Fruit fly (Drosophila melanogaster): Measurements from ENCODE around the gene CG3961.
A peak's percentile ranks its signal among the peaks of the same experiment; 100 is the strongest.

The CG3961 gene

DNA sequence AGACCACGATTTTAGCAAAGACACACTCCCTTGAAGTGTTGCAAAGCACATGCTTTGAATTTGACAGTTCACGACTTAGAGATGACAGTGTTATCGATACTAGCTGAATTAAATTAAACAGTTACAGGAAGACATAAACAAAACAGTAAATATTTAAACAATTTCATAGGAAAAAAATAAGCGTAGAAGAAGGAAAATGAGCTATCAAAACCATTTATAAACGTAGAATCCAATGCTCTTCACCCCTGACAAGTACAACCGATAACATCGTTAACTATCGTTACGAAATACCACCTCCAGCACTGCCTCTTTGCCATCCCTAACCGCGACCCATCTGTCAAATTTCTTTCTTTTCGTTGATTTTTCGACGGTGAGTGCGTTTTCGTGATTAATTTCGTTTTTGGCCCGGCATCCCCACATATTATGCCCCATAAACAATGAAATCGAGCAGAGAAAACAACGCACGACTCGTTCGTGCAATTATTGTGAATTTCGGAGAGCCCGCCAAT lies 8.5 kb upstream of the CG3961 start, which contains the start of gene RpL26 (continued):
- TF ChIP-seq CG7963 (GFP tag; IDR thresholded peaks at IDR 0.05; ENCODE audit: partially characterized antibody) (peak; percentile 85), CG9215 (GFP tag; IDR thresholded peaks at IDR 0.05) (peak; percentile 85), sima (GFP tag; optimal IDR thresholded peaks at IDR 0.05) (peak; percentile 47), CG15601 (tag; optimal IDR thresholded peaks at IDR 0.05) (peak; percentile 77), cg (GFP tag; optimal IDR thresholded peaks at IDR 0.05) (no peak), unpg (GFP tag; optimal IDR thresholded peaks at IDR 0.05) (peak; percentile 51), CG31365 (tag; optimal IDR thresholded peaks at IDR 0.05) (peak; percentile 29), CG14441 (GFP tag; IDR thresholded peaks at IDR 0.05) (peak; percentile 73), Dp (GFP tag; optimal IDR thresholded peaks at IDR 0.05) (peak; percentile 34), CG12071 (GFP tag; optimal IDR thresholded peaks at IDR 0.05) (no peak), sna (GFP tag; IDR thresholded peaks at IDR 0.05; ENCODE audit: partially characterized antibody) (peak; percentile 94), en (GFP tag; optimal IDR thresholded peaks at IDR 0.05) (peak; percentile 54), Spps (tag; optimal IDR thresholded peaks at IDR 0.05) (no peak), Asciz (GFP tag; optimal IDR thresholded peaks at IDR 0.05) (no peak), tx (GFP tag; optimal IDR thresholded peaks at IDR 0.05) (peak; percentile 85), CG13775 (GFP tag; optimal IDR thresholded peaks at IDR 0.05) (peak; percentile 87), stwl (tag; optimal IDR thresholded peaks at IDR 0.05) (peak; percentile 46), Dip2 (GFP tag; IDR thresholded peaks at IDR 0.05) (no peak), chn (GFP tag; optimal IDR thresholded peaks at IDR 0.05) (peak; percentile 84), ewg (GFP tag; optimal IDR thresholded peaks at IDR 0.05) (peak; percentile 62), Drgx (GFP tag; IDR thresholded peaks at IDR 0.05) (no peak), MESR4 (GFP tag; optimal IDR thresholded peaks at IDR 0.05) (peak; percentile 96), CG34224 (GFP tag; IDR thresholded peaks at IDR 0.05; ENCODE audit: partially characterized antibody) (peak; percentile 95), Gug (GFP tag; IDR thresholded peaks at IDR 0.05) (peak; percentile 67; the same call in 2 of the 4 replicates), nau (GFP tag; optimal IDR thresholded peaks at IDR 0.05) (peak; percentile 42), Abd-B (GFP tag; optimal IDR thresholded peaks at IDR 0.05) (peak; percentile 61), CG6813 (GFP tag; optimal IDR thresholded peaks at IDR 0.05) (no peak), ftz-f1 (GFP tag; optimal IDR thresholded peaks at IDR 0.05) (no peak), vfl (GFP tag; optimal IDR thresholded peaks at IDR 0.05) (peak; percentile 78), kni (GFP tag; optimal IDR thresholded peaks at IDR 0.05) (no peak), Bgb (GFP tag; IDR thresholded peaks at IDR 0.05; ENCODE audit: partially characterized antibody) (peak; percentile 93), ci (GFP tag; IDR thresholded peaks at IDR 0.05) (peak; percentile 38; the same call in 2 of the 3 replicates), CG14050 (GFP tag; IDR thresholded peaks at IDR 0.05) (peak; percentile 32; the same call in 2 of the 3 replicates), bsh (GFP tag; optimal IDR thresholded peaks at IDR 0.05) (peak; percentile 29 to 48), Dref (GFP tag; IDR thresholded peaks at IDR 0.05) (peak; percentile 58), HmgD (GFP tag; optimal IDR thresholded peaks at IDR 0.05) (peak; percentile 72), CG16863 (GFP tag; optimal IDR thresholded peaks at IDR 0.05) (peak; percentile 56), HmgZ (tag; optimal IDR thresholded peaks at IDR 0.05) (peak; percentile 78), HLH54F (GFP tag; optimal IDR thresholded peaks at IDR 0.05) (peak; percentile 86), twi (tag; optimal IDR thresholded peaks at IDR 0.05) (peak; percentile 77), CG2678 (tag; optimal IDR thresholded peaks at IDR 0.05) (peak; percentile 76), Oaz (GFP tag; IDR thresholded peaks at IDR 0.05) (no peak; the same call in 1 of the 2 replicates), pita (GFP tag; optimal IDR thresholded peaks at IDR 0.05) (peak; percentile 77), gt (GFP tag; IDR thresholded peaks at IDR 0.05) (no peak), CG10321 (GFP tag; IDR thresholded peaks at IDR 0.05) (no peak), Hr39 (optimal IDR thresholded peaks at IDR 0.05) (no peak), CG9437 (GFP tag; optimal IDR thresholded peaks at IDR 0.05) (peak; percentile 77), CG17568 (GFP tag; optimal IDR thresholded peaks at IDR 0.05) (no peak), CG1529 (GFP tag; optimal IDR thresholded peaks at IDR 0.05) (no peak), CG6654 (GFP tag; optimal IDR thresholded peaks at IDR 0.05) (no peak)

Measured in whole organism, embryonic.